Fruit fly (Drosophila melanogaster) whole organism: ENCODE data around the gene Syx17.

Source experiments
- CG8478 ChIP-seq: fragments of >200 bp; optimal IDR thresholded peaks from 2 replicates; lab custom pipeline; 2018; ENCODE audit warnings: inconsistent platforms
- EcR ChIP-seq, 2 experiments: fragments of >200 bp; optimal IDR thresholded peaks; 2 replicates each; lab custom pipeline; 2017; ENCODE audit warnings: missing biosample characterization in 2 of 2, missing genetic modification characterization in 2 of 2, missing genetic modification reagents in 2 of 2
- psq ChIP-seq: fragments of >200 bp; optimal IDR thresholded peaks from 2 replicates; lab custom pipeline; 2017
- usp ChIP-seq: fragments of >200 bp; optimal IDR thresholded peaks from 2 replicates; lab custom pipeline; 2017; ENCODE audit warnings: missing biosample characterization, missing genetic modification characterization, mixed read lengths

- TF ChIP-seq CG8478 (lab: Kevin White, UChicago) (no peak), EcR (GFP tag; optimal IDR thresholded peaks at IDR 0.05; lab: Kevin White, UChicago) (no peak), usp (GFP tag; lab: Kevin White, UChicago) (no peak), psq (lab: Kevin White, UChicago) (no peak)
Measured at dm6 chr3L:4380231-4380645, 23.0 kb upstream of the Syx17 start, which contains the start of gene DopEcR.
